Worm (Caenorhabditis elegans) whole organism, L4 larva: ENCODE measurements around the gene srh-239.

Experiments used
- dpl-1 ChIP-seq: fragments of 150-350 bp; optimal IDR thresholded peaks from 2 replicates; lab custom pipeline; 2014; ENCODE audit warnings: missing biosample characterization, missing genetic modification reagents, missing genetic modification characterization
- dve-1 ChIP-seq: sonication (generic microtip); optimal IDR thresholded peaks from 2 replicates; lab custom pipeline; 2017; ENCODE audit warnings: antibody characterized with exemption, mild to moderate bottlenecking, missing genetic modification characterization, missing compliant biosample characterization; ENCODE audit not compliant: insufficient read depth
- lin-29 ChIP-seq: fragments of 200-800 bp; sonication (Bioruptor generic); IDR thresholded peaks from 2 replicates; pipeline ENCODE4 v1.3.6; 2022; ENCODE audit warnings: missing genetic modification reagents, missing genetic modification characterization, missing compliant biosample characterization
- nhr-10 ChIP-seq: fragments of 150-350 bp; optimal IDR thresholded peaks from 2 replicates; lab custom pipeline; 2014; ENCODE audit warnings: missing biosample characterization, missing genetic modification characterization
- nhr-111 ChIP-seq: fragments of 200-800 bp; sonication (Bioruptor generic); optimal IDR thresholded peaks from 2 replicates; lab custom pipeline; 2018; ENCODE audit warnings: mild to moderate bottlenecking, missing genetic modification characterization, missing compliant biosample characterization
- nhr-48 ChIP-seq: sonication (generic microtip); optimal IDR thresholded peaks from 2 replicates; lab custom pipeline; 2016; ENCODE audit warnings: mild to moderate bottlenecking, missing genetic modification characterization, missing compliant biosample characterization
- snpc-4 ChIP-seq: fragments of 150-350 bp; optimal IDR thresholded peaks from 2 replicates; lab custom pipeline; 2014; ENCODE audit warnings: missing biosample characterization, missing genetic modification characterization
- ztf-11 ChIP-seq: fragments of 150-350 bp; optimal IDR thresholded peaks from 2 replicates; lab custom pipeline; 2014; ENCODE audit warnings: missing biosample characterization, missing genetic modification characterization

DNA sequence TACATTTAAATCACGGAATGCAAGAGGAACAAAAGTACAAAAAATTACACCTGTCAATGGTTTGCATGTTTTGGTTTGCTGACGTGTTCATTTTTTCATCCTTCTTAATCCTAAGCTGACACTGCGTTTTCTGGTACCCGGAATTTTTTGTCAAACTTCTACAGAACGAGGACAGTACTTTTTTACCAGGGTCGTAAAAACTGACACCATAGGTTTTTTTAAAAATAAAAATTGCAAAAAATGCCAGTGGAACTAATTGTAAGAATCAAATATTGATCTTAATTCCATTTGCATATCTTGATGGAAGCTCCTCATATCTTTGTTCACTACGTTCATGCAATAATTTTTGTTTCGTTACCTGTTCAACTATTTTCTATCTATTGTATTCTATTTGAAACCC lies 40.7 kb upstream of the srh-239 start, which contains the start of gene srh-258:
- TF ChIP-seq dpl-1: no peak
- no peak for TF ChIP-seq nhr-10
- TF ChIP-seq snpc-4 (tag; lab: Kevin White, UChicago): no peak
- TF ChIP-seq ztf-11 (tag; lab: Kevin White, UChicago): no peak
- TF ChIP-seq dve-1 (tag; lab: Kevin White, UChicago): no peak
- TF ChIP-seq nhr-48: no peak
- TF ChIP-seq nhr-111 (GFP tag; lab: Kevin White, UChicago): no peak
- no peak for TF ChIP-seq lin-29
